Fruit fly (Drosophila melanogaster) whole organism, wandering third instar larva: Measurements from ENCODE around the gene CG6628.

Source experiments
- Abd-B ChIP-seq: fragments of >200 bp; optimal IDR thresholded peaks from 2 replicates; lab custom pipeline; 2017; ENCODE audit warnings: missing biosample characterization, missing genetic modification characterization
- CG32264 ChIP-seq: fragments of 200-800 bp; sonication (Bioruptor generic); optimal IDR thresholded peaks from 2 replicates; lab custom pipeline; 2016; ENCODE audit warnings: missing biosample characterization, missing genetic modification characterization
- CG9705 ChIP-seq: fragments of 200-800 bp; sonication (Bioruptor generic); optimal IDR thresholded peaks from 2 replicates; lab custom pipeline; 2018; ENCODE audit warnings: missing biosample characterization, mild to moderate bottlenecking, missing genetic modification characterization
- CrebA ChIP-seq: fragments of 200-800 bp; sonication (Bioruptor generic); optimal IDR thresholded peaks from 2 replicates; lab custom pipeline; 2016; ENCODE audit warnings: missing biosample characterization, mild to moderate bottlenecking, missing genetic modification characterization, borderline replicate concordance
- Dif ChIP-seq: fragments of 200-275, 200-300 bp; sonication (Bioruptor generic); optimal IDR thresholded peaks from 2 replicates; lab custom pipeline; 2018; ENCODE audit warnings: missing biosample characterization, missing genetic modification characterization; ENCODE audit not compliant: partially characterized antibody
- HLH106 ChIP-seq: fragments of 200-800 bp; optimal IDR thresholded peaks from 3 replicates; lab custom pipeline; 2019; ENCODE audit warnings: missing biosample characterization, mild to moderate bottlenecking, missing genetic modification characterization, moderate library complexity
- Hnf4 ChIP-seq: fragments of 200-800 bp; sonication (Bioruptor generic); optimal IDR thresholded peaks from 2 replicates; lab custom pipeline; 2016; ENCODE audit warnings: missing biosample characterization, mild to moderate bottlenecking, missing genetic modification characterization
- Hr83 ChIP-seq: fragments of 200-300 bp; sonication (Bioruptor generic); optimal IDR thresholded peaks from 2 replicates; lab custom pipeline; 2016; ENCODE audit warnings: missing biosample characterization, mild to moderate bottlenecking, missing genetic modification characterization, moderate library complexity; ENCODE audit not compliant: poor library complexity, severe bottlenecking
- Mio ChIP-seq: sonication (Bioruptor generic); optimal IDR thresholded peaks from 2 replicates; lab custom pipeline; 2016; ENCODE audit warnings: missing biosample characterization, missing genetic modification characterization
- N ChIP-seq: fragments of >200 bp; optimal IDR thresholded peaks from 2 replicates; lab custom pipeline; 2018; ENCODE audit warnings: missing biosample characterization, missing external identifiers, missing genetic modification characterization
- OdsH ChIP-seq: fragments of 200-800 bp; sonication (Bioruptor generic); optimal IDR thresholded peaks from 2 replicates; lab custom pipeline; 2016; ENCODE audit warnings: missing biosample characterization, mild to moderate bottlenecking, missing genetic modification characterization
- Rel ChIP-seq, 2 experiments: fragments of 200-800 bp; sonication (Bioruptor generic) in 1 of 2; optimal IDR thresholded peaks; 2 replicates in 1 of 2; 3 replicates in 1 of 2; lab custom pipeline; 2016 to 2019; ENCODE audit warnings: mild to moderate bottlenecking in 2 of 2, missing biosample characterization in 2 of 2, missing genetic modification characterization in 2 of 2, moderate library complexity in 1 of 2
- Sp1 ChIP-seq: fragments of 200-800 bp; sonication (Bioruptor generic); optimal IDR thresholded peaks from 3 replicates; lab custom pipeline; 2019; ENCODE audit warnings: missing biosample characterization, mild to moderate bottlenecking, missing genetic modification characterization, moderate library complexity
- Vsx2 ChIP-seq: fragments of 200-300, 225-300 bp; sonication (Bioruptor generic); optimal IDR thresholded peaks from 2 replicates; lab custom pipeline; 2018; ENCODE audit warnings: missing biosample characterization, missing genetic modification characterization; ENCODE audit not compliant: partially characterized antibody
- br ChIP-seq: fragments of 200-800 bp; sonication (Bioruptor generic); optimal IDR thresholded peaks from 2 replicates; lab custom pipeline; 2016; ENCODE audit warnings: missing biosample characterization, missing genetic modification characterization
- dmrt93B ChIP-seq: fragments of 200-800 bp; sonication (Bioruptor generic); optimal IDR thresholded peaks from 2 replicates; lab custom pipeline; 2018; ENCODE audit warnings: missing biosample characterization, mild to moderate bottlenecking, missing genetic modification characterization
- ey ChIP-seq: fragments of 200-800 bp; sonication (Bioruptor generic); optimal IDR thresholded peaks from 2 replicates; lab custom pipeline; 2016; ENCODE audit warnings: missing biosample characterization, missing genetic modification characterization
- foxo ChIP-seq, 2 experiments: fragments of 200-800 bp; sonication (Bioruptor generic); optimal IDR thresholded peaks; 2 replicates in 1 of 2; 3 replicates in 1 of 2; lab custom pipeline; 2016 to 2017; ENCODE audit warnings: missing biosample characterization in 2 of 2, missing genetic modification characterization in 2 of 2
- fru ChIP-seq: fragments of 200-800 bp; sonication (Bioruptor generic); optimal IDR thresholded peaks from 3 replicates; lab custom pipeline; 2016; ENCODE audit warnings: missing biosample characterization, mild to moderate bottlenecking, missing genetic modification characterization
- h ChIP-seq: fragments of 200-800 bp; sonication (Bioruptor generic); optimal IDR thresholded peaks from 3 replicates; lab custom pipeline; 2016; ENCODE audit warnings: missing biosample characterization, mild to moderate bottlenecking, missing genetic modification characterization
- pan ChIP-seq: fragments of >200 bp; optimal IDR thresholded peaks from 2 replicates; lab custom pipeline; 2017
- psq ChIP-seq: fragments of 200-800 bp; sonication (Bioruptor generic); optimal IDR thresholded peaks from 3 replicates; lab custom pipeline; 2017; ENCODE audit warnings: missing biosample characterization, mild to moderate bottlenecking, missing genetic modification characterization, moderate library complexity
- rgr ChIP-seq: fragments of 200-800 bp; sonication (Bioruptor generic); optimal IDR thresholded peaks from 3 replicates; lab custom pipeline; 2016; ENCODE audit warnings: missing biosample characterization, mild to moderate bottlenecking, missing genetic modification characterization
- sage ChIP-seq: fragments of 200-800 bp; sonication (Bioruptor generic); optimal IDR thresholded peaks from 2 replicates; lab custom pipeline; 2016; ENCODE audit warnings: missing biosample characterization, mild to moderate bottlenecking, missing genetic modification characterization
- sv ChIP-seq: fragments of 200-800 bp; sonication (Bioruptor generic); optimal IDR thresholded peaks from 3 replicates; lab custom pipeline; 2016; ENCODE audit warnings: missing biosample characterization, missing genetic modification characterization
- usp ChIP-seq: fragments of >200 bp; optimal IDR thresholded peaks from 2 replicates; lab custom pipeline; 2017; ENCODE audit warnings: missing biosample characterization, missing genetic modification characterization
- woc ChIP-seq: sonication (Bioruptor generic); optimal IDR thresholded peaks from 2 replicates; lab custom pipeline; 2016; ENCODE audit warnings: missing biosample characterization, mild to moderate bottlenecking, missing genetic modification characterization

CG6628 gene

DNA sequence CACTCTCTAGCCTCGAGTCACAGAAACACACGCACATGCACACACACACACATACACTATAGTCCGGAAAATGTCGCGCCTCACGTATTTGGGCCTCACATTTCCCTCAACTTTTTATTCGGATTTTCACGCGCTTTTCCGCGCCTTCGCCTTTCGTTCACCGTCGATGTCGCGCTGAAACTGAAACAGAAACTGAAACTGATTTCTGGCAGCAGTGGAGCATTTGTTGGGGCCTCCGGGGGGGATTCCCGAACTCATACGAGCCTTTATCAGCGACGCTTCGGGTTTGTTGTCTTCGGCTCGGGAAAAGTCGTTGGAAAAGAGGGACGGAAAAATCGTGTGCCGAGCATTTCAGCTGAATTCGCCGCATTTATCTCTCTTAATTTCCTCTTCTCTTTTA is 19.1 kb upstream of the CG6628 start, which contains the start of gene dpr10:
Gene dpr10 (minus strand): TSS at position 185 of the 400 bp plus-strand sequence.
- no peak for TF ChIP-seq dmrt93B (GFP tag; lab: Kevin White, UChicago)
- no peak for TF ChIP-seq pan (lab: Kevin White, UChicago)
- TF ChIP-seq Rel (GFP tag; optimal IDR thresholded peaks at IDR 0.05; lab: Kevin White, UChicago) = no peak
- TF ChIP-seq Rel (tag; optimal IDR thresholded peaks at IDR 0.05; lab: Kevin White, UChicago) = no peak
- TF ChIP-seq CG32264 = no peak
- no peak for TF ChIP-seq sv
- TF ChIP-seq sage (GFP tag; lab: Kevin White, UChicago) = no peak
- TF ChIP-seq psq (GFP tag; lab: Kevin White, UChicago) = no peak
- TF ChIP-seq Vsx2 (GFP tag; lab: Kevin White, UChicago) = no peak
- no peak for TF ChIP-seq woc (GFP tag; lab: Kevin White, UChicago)
- TF ChIP-seq Dif (GFP tag; lab: Kevin White, UChicago) = no peak
- TF ChIP-seq Hnf4 (GFP tag; lab: Kevin White, UChicago) = no peak
- TF ChIP-seq Abd-B (GFP tag; lab: Kevin White, UChicago) = no peak
- TF ChIP-seq N = no peak
- TF ChIP-seq Sp1 = no peak
- TF ChIP-seq CrebA (GFP tag; lab: Kevin White, UChicago) = no peak
- TF ChIP-seq CG9705 (GFP tag; lab: Kevin White, UChicago) = no peak
- no peak for TF ChIP-seq Hr83 (GFP tag; lab: Kevin White, UChicago)

DNA sequence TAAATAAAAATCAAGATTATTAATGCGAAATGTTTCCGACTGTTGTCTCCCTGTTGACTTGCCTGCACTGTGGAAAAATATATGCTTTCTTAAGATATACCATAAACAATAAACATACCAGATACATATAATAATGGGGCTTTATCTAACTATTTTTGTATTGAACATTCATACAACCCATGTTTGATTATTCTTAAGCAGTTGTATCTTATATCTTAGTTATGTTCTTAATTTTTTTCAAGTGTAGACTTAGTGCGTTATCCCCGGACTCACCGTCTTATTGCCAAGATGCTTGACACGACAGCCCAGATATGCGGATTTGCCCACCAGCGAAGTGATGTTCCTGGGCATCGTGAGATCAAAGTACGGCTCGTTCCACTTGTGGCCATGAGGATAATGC is 10.7 kb downstream of the CG6628 start:
- no peak for TF ChIP-seq Rel (GFP tag; optimal IDR thresholded peaks at IDR 0.05; lab: Kevin White, UChicago)
- TF ChIP-seq Rel (tag; optimal IDR thresholded peaks at IDR 0.05; lab: Kevin White, UChicago) = no peak
- no peak for TF ChIP-seq HLH106 (tag; lab: Kevin White, UChicago)
- no peak for TF ChIP-seq Hnf4 (GFP tag; lab: Kevin White, UChicago)
- TF ChIP-seq fru (GFP tag; lab: Kevin White, UChicago) = no peak
- TF ChIP-seq Sp1 = no peak
- no peak for TF ChIP-seq sv
- no peak for TF ChIP-seq CG32264
- TF ChIP-seq h = no peak
- no peak for TF ChIP-seq br
- TF ChIP-seq ey (GFP tag; lab: Kevin White, UChicago) = no peak
- no peak for TF ChIP-seq CG9705 (GFP tag; lab: Kevin White, UChicago)
- TF ChIP-seq, all 38 proteins: peak for 0

DNA sequence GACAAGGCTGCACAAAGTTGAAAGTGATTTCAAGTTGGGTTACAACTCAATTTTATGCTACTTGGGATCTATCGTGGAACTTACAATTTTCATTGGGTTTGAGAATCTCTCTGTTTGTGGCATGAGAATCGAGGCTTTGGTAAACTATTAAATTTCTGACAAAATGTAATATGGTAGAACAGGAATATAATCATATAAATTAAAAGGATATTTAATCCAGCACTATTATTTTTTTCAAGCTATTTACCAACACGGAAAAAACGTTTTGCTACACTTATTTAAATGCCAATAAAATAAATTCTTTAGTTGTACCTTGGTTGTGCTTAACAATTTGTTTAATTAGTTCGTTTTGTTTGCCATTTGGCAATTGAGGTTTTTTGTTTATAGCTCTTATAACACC is 15.3 kb downstream of the CG6628 start, which contains the start of gene CG8072:
Gene CG8072 (plus strand): TSS at position 301 of the 400 bp plus-strand sequence.
- TF ChIP-seq Hr83 (GFP tag; lab: Kevin White, UChicago) = no peak
- no peak for TF ChIP-seq br
- TF ChIP-seq OdsH = no peak
- TF ChIP-seq Mio = no peak
- no peak for TF ChIP-seq foxo (GFP tag; optimal IDR thresholded peaks at IDR 0.05; lab: Kevin White, UChicago)
- no peak for TF ChIP-seq psq (GFP tag; lab: Kevin White, UChicago)
- TF ChIP-seq Hnf4 (GFP tag; lab: Kevin White, UChicago) = no peak
- TF ChIP-seq usp = no peak
- no peak for TF ChIP-seq CrebA (GFP tag; lab: Kevin White, UChicago)
- TF ChIP-seq h = no peak
- no peak for TF ChIP-seq dmrt93B (GFP tag; lab: Kevin White, UChicago)
- TF ChIP-seq CG32264 = no peak
- TF ChIP-seq rgr (GFP tag; lab: Kevin White, UChicago) = no peak
- TF ChIP-seq, all 38 proteins: peak for 0
